Fruit fly (Drosophila melanogaster): Measurements from ENCODE around the gene ifc.

The ifc gene

DNA sequence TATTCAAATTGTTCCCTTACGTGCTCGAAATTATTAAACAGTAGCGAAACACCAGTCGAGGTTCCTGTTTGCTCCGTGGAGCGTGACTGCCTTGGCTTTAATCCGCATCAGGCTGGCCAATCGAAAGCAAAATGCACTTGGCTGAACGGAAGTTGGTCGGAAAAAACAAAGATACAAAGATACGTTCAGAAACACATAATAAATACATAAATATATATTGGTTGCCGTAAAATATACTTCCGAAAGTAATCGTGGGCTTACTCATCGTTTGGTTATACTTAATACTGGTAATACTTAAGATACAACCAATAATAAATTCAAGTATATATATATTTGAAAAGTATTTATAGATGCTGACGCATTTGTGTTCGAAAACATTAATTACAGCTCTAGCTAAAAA lies 21.3 kb upstream of the ifc start, which contains the start of gene psd:
psd (minus strand) TSS at position 101 of the 400 bp plus-strand sequence.
- TF ChIP-seq jigr1 (GFP tag; IDR thresholded peaks at IDR 0.05) (no peak), lov (optimal IDR thresholded peaks at IDR 0.05) (no peak), lov (GFP tag; IDR thresholded peaks at IDR 0.05) (0 out of 3 replicates have a peak, but pooled peaks have one; percentile 26)

DNA sequence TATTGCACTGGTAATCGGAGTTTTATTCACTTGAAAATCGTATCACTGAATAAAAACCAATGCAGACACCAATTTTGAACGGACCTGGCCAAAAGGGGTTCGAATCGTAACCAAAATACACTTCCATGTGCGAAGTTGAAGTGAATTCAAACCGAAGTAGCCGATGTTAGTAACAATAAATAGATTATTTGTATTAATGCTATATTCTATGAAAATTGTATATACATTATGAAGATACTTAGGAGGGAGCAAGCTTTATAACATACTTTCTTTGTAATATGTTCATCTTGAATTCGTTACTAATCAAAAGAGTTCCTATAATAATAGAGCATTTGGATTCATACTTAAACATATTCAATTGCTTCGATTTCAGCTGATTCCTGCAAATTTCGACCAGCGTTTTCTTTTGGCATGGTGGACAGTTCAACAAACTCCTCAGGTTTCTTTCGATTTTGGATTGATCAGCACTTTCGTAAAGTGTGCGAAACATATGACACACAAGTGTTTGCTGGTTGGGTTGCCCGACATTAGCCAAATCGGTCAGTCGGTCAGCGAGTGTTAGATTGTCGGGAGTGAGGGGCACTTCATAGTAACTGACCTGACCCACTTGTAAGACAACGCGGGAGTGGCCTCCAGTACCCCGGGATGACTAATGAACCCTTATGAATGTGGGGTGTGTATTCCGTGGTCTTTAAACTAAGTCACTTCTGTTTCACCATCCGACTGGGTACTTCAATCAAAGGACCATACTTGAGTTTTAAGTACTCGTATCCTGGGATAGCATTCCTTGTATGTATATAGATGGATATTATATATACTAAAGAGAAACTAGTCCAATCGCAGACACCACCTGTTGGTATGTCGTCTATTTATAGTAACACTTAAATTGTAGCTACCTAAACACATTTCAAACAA lies 18.2 kb upstream of the ifc start, which contains the start of the genes CG13992 and Ucp4C:
CG13992 (minus strand) TSS at position 51 of the 915 bp plus-strand sequence.
Ucp4C (plus strand) TSS at position 865 of the 915 bp plus-strand sequence.
- TF ChIP-seq twi (tag; optimal IDR thresholded peaks at IDR 0.05) = peak; percentile 73
- TF ChIP-seq CG14860 (GFP tag; IDR thresholded peaks at IDR 0.05; ENCODE audit: partially characterized antibody) = no peak
- no peak for TF ChIP-seq Dbx (GFP tag; IDR thresholded peaks at IDR 0.05)
- TF ChIP-seq CG6791 (GFP tag; IDR thresholded peaks at IDR 0.05; ENCODE audit: partially characterized antibody) = 0 out of 3 replicates have a peak, but pooled peaks have one; percentile 16
- no peak for TF ChIP-seq otp (GFP tag; IDR thresholded peaks at IDR 0.05)

DNA sequence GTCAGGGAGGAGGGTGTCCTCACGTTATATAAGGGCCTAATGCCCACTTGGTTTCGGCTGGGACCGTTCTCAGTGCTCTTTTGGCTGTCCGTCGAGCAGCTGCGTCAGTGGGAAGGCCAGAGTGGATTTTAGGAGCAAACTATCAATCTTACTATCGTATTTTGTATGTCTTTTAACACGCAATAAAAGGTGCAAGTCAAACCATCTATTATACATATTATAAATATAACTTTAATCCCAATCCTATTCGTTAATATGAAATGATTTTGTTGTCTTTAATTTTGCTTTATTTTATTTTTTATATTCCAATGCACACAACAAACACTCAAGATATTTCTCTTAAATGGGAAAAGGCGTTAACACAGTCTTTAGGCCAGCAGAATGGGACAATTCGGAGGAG lies 16.6 kb upstream of the ifc start, which contains the start of gene Ucp4B:
Ucp4B (plus strand) TSS at position 301 of the 400 bp plus-strand sequence.
- TF ChIP-seq CG2875 (GFP tag; optimal IDR thresholded peaks at IDR 0.05) (no peak), insv (GFP tag; optimal IDR thresholded peaks at IDR 0.05) (no peak), nom (GFP tag; optimal IDR thresholded peaks at IDR 0.05) (no peak), Hsf (GFP tag; optimal IDR thresholded peaks at IDR 0.05) (no peak), Sox102F (GFP tag; optimal IDR thresholded peaks at IDR 0.05) (no peak), CG2678 (tag; optimal IDR thresholded peaks at IDR 0.05) (no peak), gt (GFP tag; IDR thresholded peaks at IDR 0.05) (no peak)

DNA sequence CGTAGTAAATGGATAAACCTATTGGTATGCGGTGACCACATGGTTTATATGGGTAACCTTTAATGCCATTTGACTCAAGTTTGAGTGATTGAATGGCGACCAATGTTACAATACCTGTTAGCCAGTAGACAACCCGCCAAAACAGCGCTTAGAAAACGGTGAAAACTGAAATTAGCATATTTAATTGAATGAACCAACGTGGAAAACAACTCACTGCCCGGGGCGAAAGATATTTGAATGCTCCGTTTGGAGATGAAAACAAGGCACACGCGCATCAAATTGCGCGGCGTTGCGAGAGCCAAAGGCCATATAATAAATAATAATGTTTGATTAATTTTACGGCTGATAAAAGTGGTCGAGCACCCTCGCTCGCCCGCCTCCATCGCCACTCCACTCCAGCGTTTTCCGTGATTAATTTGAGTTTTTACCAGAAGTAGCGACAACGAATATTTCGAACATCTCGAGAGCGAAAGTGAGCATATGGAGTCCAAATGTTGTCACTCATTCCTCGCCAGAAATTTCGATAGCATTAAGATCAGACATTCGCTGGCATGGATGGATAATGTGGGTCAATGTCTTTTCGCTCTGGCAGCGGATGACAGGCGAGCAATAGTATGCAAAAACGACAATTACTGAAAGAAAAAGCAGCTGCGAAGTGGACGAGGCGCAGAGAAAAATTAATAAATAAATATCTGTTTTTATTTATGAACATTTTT lies 14.9 kb upstream of the ifc start:
- TF ChIP-seq CG12942 (GFP tag; optimal IDR thresholded peaks at IDR 0.05) = no peak
- peak; percentile 6; the same call in 1 of the 2 replicates for TF ChIP-seq Rfx (GFP tag; IDR thresholded peaks at IDR 0.05)
- no peak for TF ChIP-seq lov (optimal IDR thresholded peaks at IDR 0.05)
- 0 out of 3 replicates have a peak, but pooled peaks have one; percentile 14 for TF ChIP-seq lov (GFP tag; IDR thresholded peaks at IDR 0.05)
- peak; percentile 76 for TF ChIP-seq twi (tag; optimal IDR thresholded peaks at IDR 0.05)
- peak; percentile 30 for TF ChIP-seq salm (tag; optimal IDR thresholded peaks at IDR 0.05)
- TF ChIP-seq sd (tag; optimal IDR thresholded peaks at IDR 0.05) = peak; percentile 55
- peak; percentile 40 for TF ChIP-seq exex (tag; optimal IDR thresholded peaks at IDR 0.05)
- TF ChIP-seq Blimp-1 (GFP tag; optimal IDR thresholded peaks at IDR 0.05) = peak; percentile 54
- no peak for TF ChIP-seq CG17912 (GFP tag; optimal IDR thresholded peaks at IDR 0.05)
- peak; percentile 19 for TF ChIP-seq sug (tag; optimal IDR thresholded peaks at IDR 0.05)
- TF ChIP-seq lab (GFP tag; optimal IDR thresholded peaks at IDR 0.05) = peak; percentile 20
- TF ChIP-seq Med (GFP tag) = peak; percentile 61
- peak; percentile 42; the same call in 1 of the 2 replicates for TF ChIP-seq crol (GFP tag; IDR thresholded peaks at IDR 0.05)
- no peak for TF ChIP-seq gfzf (GFP tag; optimal IDR thresholded peaks at IDR 0.05)
- TF ChIP-seq sens (GFP tag) = peak; percentile 46
- TF ChIP-seq CG12769 (tag; optimal IDR thresholded peaks at IDR 0.05) = peak; percentile 49
- peak; percentile 53; the same call in 1 of the 2 replicates for TF ChIP-seq vvl (GFP tag; IDR thresholded peaks at IDR 0.05)
- TF ChIP-seq z (GFP tag; IDR thresholded peaks at IDR 0.05) = peak; percentile 87
- TF ChIP-seq CG30431 (GFP tag; optimal IDR thresholded peaks at IDR 0.05) = no peak
- TF ChIP-seq Awh (GFP tag; IDR thresholded peaks at IDR 0.05) = peak; percentile 75
- peak; percentile 6 for TF ChIP-seq gsb-n (tag; optimal IDR thresholded peaks at IDR 0.05)
- no peak for TF ChIP-seq mld (GFP tag; IDR thresholded peaks at IDR 0.05; ENCODE audit: partially characterized antibody)
- TF ChIP-seq so (GFP tag; IDR thresholded peaks at IDR 0.05) = 0 out of 3 replicates have a peak, but pooled peaks have one; percentile 11

All from whole organism, embryonic.